Fruit fly (Drosophila melanogaster): ENCODE results near the gene CG12725.

Gene CG12725

DNA sequence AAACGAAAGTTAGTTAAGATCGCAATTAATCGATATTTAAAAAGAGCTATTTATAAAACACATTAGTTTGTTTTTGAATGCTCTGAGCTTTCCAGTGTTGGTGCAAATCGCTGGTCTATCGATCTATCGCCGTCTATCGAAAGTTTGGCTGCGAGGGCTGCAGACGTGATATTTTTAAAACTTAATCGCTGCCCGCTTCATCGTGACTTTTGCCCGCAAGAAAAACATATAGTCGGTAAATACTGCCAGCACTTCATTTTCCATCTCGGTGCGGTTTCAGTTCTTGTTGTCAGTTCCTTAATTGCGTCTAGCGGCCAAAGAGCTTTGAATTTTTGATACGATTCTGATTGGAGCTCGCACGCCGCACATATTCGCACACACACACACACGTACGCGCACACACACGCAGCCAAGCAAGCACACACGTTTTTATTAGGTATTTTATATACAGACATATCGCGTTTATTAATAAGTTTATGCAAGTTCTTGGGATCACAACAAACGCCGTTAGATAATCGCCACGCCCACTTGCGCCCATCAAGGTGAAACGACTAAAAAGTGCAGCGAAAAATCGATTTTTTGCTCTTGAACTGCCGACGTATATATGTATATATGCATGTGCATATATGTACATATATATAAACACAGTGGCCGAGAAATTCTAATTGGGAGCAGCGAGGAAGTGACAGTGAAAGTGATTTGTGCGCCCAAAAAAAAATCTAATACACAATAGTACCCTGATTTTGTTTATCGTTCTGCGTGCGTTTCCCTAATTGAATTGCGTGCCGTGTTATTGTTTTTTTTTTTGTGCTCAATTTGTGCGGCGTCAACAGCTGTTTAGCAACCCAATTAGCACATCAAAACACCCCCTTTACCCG lies 31.6 kb downstream of the CG12725 start (continued):
- TF ChIP-seq nau (GFP tag; optimal IDR thresholded peaks at IDR 0.05), result no peak
- 0 out of 4 replicates have a peak, but pooled peaks have one; percentile 50 for TF ChIP-seq chinmo (GFP tag; IDR thresholded peaks at IDR 0.05; ENCODE audit: partially characterized antibody)
- peak in 1 of 3 experiments; percentile 27 for TF ChIP-seq Stat92E (GFP tag; optimal IDR thresholded peaks at IDR 0.05)
- TF ChIP-seq HLH4C (GFP tag; IDR thresholded peaks at IDR 0.05; ENCODE audit: partially characterized antibody), result peak; percentile 75
- peak; percentile 36 for TF ChIP-seq CG9609 (GFP tag; optimal IDR thresholded peaks at IDR 0.05)
- peak; percentile 3 for TF ChIP-seq CG12769 (tag; optimal IDR thresholded peaks at IDR 0.05)
- peak; percentile 27; the same call in 1 of the 2 replicates for TF ChIP-seq CG32532 (GFP tag; IDR thresholded peaks at IDR 0.05)
- peak; percentile 18 for TF ChIP-seq tin (GFP tag; optimal IDR thresholded peaks at IDR 0.05)
- TF ChIP-seq gem (tag; optimal IDR thresholded peaks at IDR 0.05), result peak; percentile 14
- TF ChIP-seq CG13894 (tag; optimal IDR thresholded peaks at IDR 0.05), result peak; percentile 6
- TF ChIP-seq lilli (GFP tag; optimal IDR thresholded peaks at IDR 0.05), result peak; percentile 22
- no peak for TF ChIP-seq Hmx (GFP tag; optimal IDR thresholded peaks at IDR 0.05)
- TF ChIP-seq klu (GFP tag; IDR thresholded peaks at IDR 0.05), result no peak
- peak; percentile 9 to 45 for TF ChIP-seq Pdp1 (GFP tag; optimal IDR thresholded peaks at IDR 0.05)
- peak; percentile 30 for TF ChIP-seq CTCF (GFP tag; optimal IDR thresholded peaks at IDR 0.05)
- peak; percentile 54; the same call in 2 of the 3 replicates for TF ChIP-seq Doc3 (GFP tag; IDR thresholded peaks at IDR 0.05; ENCODE audit: partially characterized antibody)
- peak; percentile 80 for TF ChIP-seq Dp (GFP tag; optimal IDR thresholded peaks at IDR 0.05)
- TF ChIP-seq CG14860 (GFP tag; IDR thresholded peaks at IDR 0.05; ENCODE audit: partially characterized antibody), result peak; percentile 55
- TF ChIP-seq Chrac-16 (GFP tag; optimal IDR thresholded peaks at IDR 0.05), result no peak
- no peak for TF ChIP-seq CrebB (tag; optimal IDR thresholded peaks at IDR 0.05)
- peak in 1 of 2 experiments; percentile 76 for TF ChIP-seq eve (GFP tag; optimal IDR thresholded peaks at IDR 0.05)
- TF ChIP-seq sna (GFP tag; IDR thresholded peaks at IDR 0.05; ENCODE audit: partially characterized antibody), result peak; percentile 73
- 0 out of 3 replicates have a peak, but pooled peaks have one; percentile 49 for TF ChIP-seq so (GFP tag; IDR thresholded peaks at IDR 0.05)
- no peak for TF ChIP-seq Tbp (GFP tag; optimal IDR thresholded peaks at IDR 0.05)
- peak; percentile 23 for TF ChIP-seq Dad (GFP tag; optimal IDR thresholded peaks at IDR 0.05)
- peak; percentile 5 for TF ChIP-seq Asciz (GFP tag; optimal IDR thresholded peaks at IDR 0.05)
- peak; percentile 7 for TF ChIP-seq sd (tag; optimal IDR thresholded peaks at IDR 0.05)
- TF ChIP-seq CG3281 (GFP tag; optimal IDR thresholded peaks at IDR 0.05), result peak; percentile 13
- peak; percentile 90 for TF ChIP-seq Med (GFP tag)
- no peak for TF ChIP-seq CG2129 (GFP tag; IDR thresholded peaks at IDR 0.05; ENCODE audit: partially characterized antibody)
- peak; percentile 96 for TF ChIP-seq CG3995 (GFP tag; optimal IDR thresholded peaks at IDR 0.05)
- TF ChIP-seq tna (GFP tag; IDR thresholded peaks at IDR 0.05; ENCODE audit: partially characterized antibody), result peak; percentile 75
- peak in 1 of 2 experiments; percentile 3 for TF ChIP-seq crp (GFP tag; optimal IDR thresholded peaks at IDR 0.05)
- TF ChIP-seq CG18619 (GFP tag; optimal IDR thresholded peaks at IDR 0.05), result no peak
- TF ChIP-seq Mad (GFP tag; optimal IDR thresholded peaks at IDR 0.05), result no peak
- TF ChIP-seq CG14441 (GFP tag; IDR thresholded peaks at IDR 0.05), result peak; percentile 34; the same call in 1 of the 2 replicates
- peak; percentile 49 for TF ChIP-seq Nf-YB (GFP tag; optimal IDR thresholded peaks at IDR 0.05)
- TF ChIP-seq CG4730 (GFP tag; IDR thresholded peaks at IDR 0.05), result no peak
- TF ChIP-seq CG12299 (tag; optimal IDR thresholded peaks at IDR 0.05), result no peak
- TF ChIP-seq nmo (GFP tag; optimal IDR thresholded peaks at IDR 0.05), result peak; percentile 15
- TF ChIP-seq CG31441 (GFP tag; IDR thresholded peaks at IDR 0.05), result peak; percentile 23; the same call in 1 of the 2 replicates
- TF ChIP-seq prd (optimal IDR thresholded peaks at IDR 0.05), result no peak
- 0 out of 3 replicates have a peak, but pooled peaks have one; percentile 16 for TF ChIP-seq prd (GFP tag; IDR thresholded peaks at IDR 0.05)
- peak; percentile 53 for TF ChIP-seq CG16813 (GFP tag; IDR thresholded peaks at IDR 0.05; ENCODE audit: partially characterized antibody)
- peak; percentile 62 for TF ChIP-seq nerfin-2 (GFP tag; IDR thresholded peaks at IDR 0.05; ENCODE audit: partially characterized antibody)
- TF ChIP-seq Lhr (GFP tag; optimal IDR thresholded peaks at IDR 0.05), result no peak
- TF ChIP-seq mam (GFP tag; optimal IDR thresholded peaks at IDR 0.05), result peak; percentile 28
